Worm (Caenorhabditis elegans) whole organism, mixed stage, embryonic: ENCODE measurements around the gene aptf-4.

Experiments used
- bed-3 ChIP-seq: fragments of 200-800 bp; sonication (Bioruptor generic); optimal IDR thresholded peaks from 3 replicates; lab custom pipeline; 2018; ENCODE audit warnings: mild to moderate bottlenecking, missing genetic modification characterization, moderate library complexity, missing compliant biosample characterization
- blmp-1 ChIP-seq: fragments of 150-350 bp; optimal IDR thresholded peaks from 2 replicates; lab custom pipeline; 2014; ENCODE audit warnings: missing biosample characterization, missing genetic modification characterization
- ceh-39 ChIP-seq: fragments of 150-350 bp; optimal IDR thresholded peaks from 2 replicates; lab custom pipeline; 2014; ENCODE audit warnings: missing biosample characterization, missing genetic modification characterization
- ceh-43 ChIP-seq: fragments of 200-800 bp; sonication (Bioruptor generic); optimal IDR thresholded peaks from 2 replicates; lab custom pipeline; 2018; ENCODE audit warnings: mild to moderate bottlenecking, missing genetic modification characterization, moderate library complexity, missing compliant biosample characterization
- ces-1 ChIP-seq: fragments of 150-350 bp; optimal IDR thresholded peaks from 2 replicates; lab custom pipeline; 2014; ENCODE audit warnings: missing biosample characterization, missing genetic modification reagents, missing genetic modification characterization
- cnd-1 ChIP-seq: fragments of 200-800 bp; sonication (Bioruptor generic); optimal IDR thresholded peaks from 2 replicates; lab custom pipeline; 2018; ENCODE audit warnings: mild to moderate bottlenecking, missing genetic modification characterization, missing compliant biosample characterization
- drap-1 ChIP-seq: fragments of 200-800 bp; sonication (Bioruptor generic); optimal IDR thresholded peaks from 3 replicates; lab custom pipeline; 2018; ENCODE audit warnings: mild to moderate bottlenecking, missing genetic modification characterization, missing compliant biosample characterization
- elt-1 ChIP-seq: sonication (generic microtip); optimal IDR thresholded peaks from 2 replicates; lab custom pipeline; 2017; ENCODE audit warnings: missing genetic modification characterization, mild to moderate bottlenecking, missing compliant biosample characterization, antibody characterized with exemption, moderate library complexity, borderline replicate concordance; ENCODE audit not compliant: insufficient read depth
- elt-3 ChIP-seq: fragments of 150-350 bp; optimal IDR thresholded peaks from 2 replicates; lab custom pipeline; 2014; ENCODE audit warnings: missing biosample characterization, missing genetic modification characterization
- ham-2 ChIP-seq: fragments of 200-800 bp; sonication (Bioruptor generic); optimal IDR thresholded peaks from 2 replicates; lab custom pipeline; 2018; ENCODE audit warnings: mild to moderate bottlenecking, missing genetic modification characterization, missing compliant biosample characterization
- hlh-1 ChIP-seq: fragments of 150-350 bp; optimal IDR thresholded peaks from 2 replicates; lab custom pipeline; 2014; ENCODE audit warnings: missing biosample characterization, missing genetic modification reagents, missing genetic modification characterization
- lin-13 ChIP-seq: fragments of 150-350 bp; optimal IDR thresholded peaks from 2 replicates; lab custom pipeline; 2014; ENCODE audit warnings: missing biosample characterization, missing genetic modification characterization
- lin-32 ChIP-seq: fragments of 200-800 bp; sonication (Bioruptor generic); optimal IDR thresholded peaks from 2 replicates; lab custom pipeline; 2018; ENCODE audit warnings: mild to moderate bottlenecking, missing genetic modification characterization, missing compliant biosample characterization
- lsy-2 ChIP-seq: fragments of 150-350 bp; optimal IDR thresholded peaks from 2 replicates; lab custom pipeline; 2014; ENCODE audit warnings: missing biosample characterization, missing genetic modification characterization
- mab-5 ChIP-seq: fragments of 150-350 bp; optimal IDR thresholded peaks from 2 replicates; lab custom pipeline; 2014; ENCODE audit warnings: missing biosample characterization, missing genetic modification characterization
- mep-1 ChIP-seq: fragments of 150-350 bp; optimal IDR thresholded peaks from 2 replicates; lab custom pipeline; 2017; ENCODE audit warnings: missing biosample characterization, missing genetic modification reagents, missing genetic modification characterization, inconsistent platforms
- mls-2 ChIP-seq: sonication (generic microtip); optimal IDR thresholded peaks from 2 replicates; lab custom pipeline; 2016; ENCODE audit warnings: mild to moderate bottlenecking, missing genetic modification characterization, moderate library complexity, missing compliant biosample characterization
- nhr-12 ChIP-seq: fragments of 150-350 bp; optimal IDR thresholded peaks from 2 replicates; lab custom pipeline; 2014; ENCODE audit warnings: missing biosample characterization, missing genetic modification characterization
- nhr-2 ChIP-seq: fragments of 150-350 bp; optimal IDR thresholded peaks from 2 replicates; lab custom pipeline; 2014; ENCODE audit warnings: missing biosample characterization, missing genetic modification characterization
- nhr-237 ChIP-seq: fragments of 150-350 bp; optimal IDR thresholded peaks from 2 replicates; lab custom pipeline; 2014; ENCODE audit warnings: missing biosample characterization, missing genetic modification characterization
- nhr-28 ChIP-seq: fragments of 150-350 bp; optimal IDR thresholded peaks from 2 replicates; lab custom pipeline; 2014; ENCODE audit warnings: missing biosample characterization, missing genetic modification characterization
- nhr-76 ChIP-seq: sonication (generic microtip); optimal IDR thresholded peaks from 2 replicates; lab custom pipeline; 2017; ENCODE audit warnings: missing biosample characterization, missing genetic modification characterization
- pha-4 ChIP-seq: fragments of 150-350 bp; optimal IDR thresholded peaks from 2 replicates; lab custom pipeline; 2018; ENCODE audit warnings: missing biosample characterization, missing genetic modification reagents, missing genetic modification characterization
- sem-2 ChIP-seq: fragments of 200-800 bp; sonication (Bioruptor generic); optimal IDR thresholded peaks from 2 replicates; lab custom pipeline; 2018; ENCODE audit warnings: mild to moderate bottlenecking, missing genetic modification characterization, missing compliant biosample characterization
- snpc-4 ChIP-seq: fragments of 150-350 bp; optimal IDR thresholded peaks from 2 replicates; lab custom pipeline; 2014; ENCODE audit warnings: missing biosample characterization, missing genetic modification characterization
- tbx-8 ChIP-seq: fragments of 200-800 bp; sonication (Bioruptor generic); optimal IDR thresholded peaks from 2 replicates; lab custom pipeline; 2018; ENCODE audit warnings: mild to moderate bottlenecking, missing genetic modification characterization, moderate library complexity, missing compliant biosample characterization
- unc-39 ChIP-seq: fragments of 150-350 bp; optimal IDR thresholded peaks from 2 replicates; lab custom pipeline; 2014; ENCODE audit warnings: missing biosample characterization, missing genetic modification characterization
- unc-62 ChIP-seq: fragments of 150-350 bp; optimal IDR thresholded peaks from 2 replicates; lab custom pipeline; 2014; ENCODE audit warnings: missing biosample characterization, missing genetic modification reagents, missing genetic modification characterization
- zip-8 ChIP-seq: fragments of 150-350 bp; optimal IDR thresholded peaks from 2 replicates; lab custom pipeline; 2014; ENCODE audit warnings: missing biosample characterization, missing genetic modification characterization
- ztf-11 ChIP-seq: fragments of 150-350 bp; optimal IDR thresholded peaks from 2 replicates; lab custom pipeline; 2014; ENCODE audit warnings: missing biosample characterization, missing genetic modification characterization

aptf-4 gene

DNA sequence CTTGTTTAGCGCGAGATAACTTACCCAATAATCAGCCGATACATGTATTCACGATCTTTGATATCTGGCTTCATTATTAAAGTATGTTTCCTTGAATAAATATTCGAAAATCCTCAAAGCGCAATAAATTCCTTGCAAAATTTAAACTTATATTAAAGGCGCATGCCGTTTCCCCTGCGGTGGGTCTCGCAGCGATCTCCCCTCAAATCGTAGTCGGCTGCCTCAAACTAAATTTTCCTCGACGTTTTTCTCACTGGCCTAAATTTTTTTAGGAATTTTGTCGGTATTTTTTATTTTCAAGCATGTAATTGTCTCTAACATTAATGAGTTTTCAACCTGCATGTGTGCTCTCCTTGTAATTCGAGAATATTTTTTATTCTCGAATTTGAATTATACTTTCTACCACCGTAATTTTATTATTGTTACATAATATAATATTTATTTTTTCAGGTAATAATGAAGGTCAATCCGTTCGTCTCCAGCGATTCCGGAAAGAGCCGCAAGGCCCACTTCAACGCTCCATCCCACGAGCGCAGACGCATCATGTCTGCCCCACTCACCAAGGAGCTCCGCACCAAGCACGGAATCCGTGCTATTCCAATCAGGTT is 11.7 kb downstream of the aptf-4 start, which contains the start of the genes cpf-1 and rpl-26:
TSS of gene cpf-1 (minus strand) at position 104 of the 608 bp plus-strand sequence.
TSS of gene rpl-26 (plus strand) at position 449 of the 608 bp plus-strand sequence.
- no peak for TF ChIP-seq nhr-12 (tag; lab: Kevin White, UChicago)
- TF ChIP-seq zip-8 (tag; lab: Kevin White, UChicago): no peak
- TF ChIP-seq pha-4 (tag; lab: Kevin White, UChicago): peak; percentile 32
- TF ChIP-seq nhr-76 (tag; lab: Kevin White, UChicago): no peak
- TF ChIP-seq lin-13: no peak
- peak; percentile 1 for TF ChIP-seq hlh-1 (tag; lab: Kevin White, UChicago)
- TF ChIP-seq elt-3 (tag; lab: Kevin White, UChicago): no peak
- no peak for TF ChIP-seq ztf-11 (tag; lab: Kevin White, UChicago)
- no peak for TF ChIP-seq cnd-1 (tag; lab: Kevin White, UChicago)
- peak; percentile 54 for TF ChIP-seq nhr-237 (tag; lab: Kevin White, UChicago)
- TF ChIP-seq blmp-1: no peak
- TF ChIP-seq ces-1 (GFP tag; lab: Kevin White, UChicago): peak; percentile 49
- no peak for TF ChIP-seq unc-39 (tag; lab: Kevin White, UChicago)
- no peak for TF ChIP-seq sem-2
- TF ChIP-seq lin-32 (GFP tag; lab: Kevin White, UChicago): no peak
- peak; percentile 7 for TF ChIP-seq ceh-39 (tag; lab: Kevin White, UChicago)
- TF ChIP-seq elt-1 (tag; lab: Kevin White, UChicago): no peak
- TF ChIP-seq nhr-2 (tag; lab: Kevin White, UChicago): no peak
- no peak for TF ChIP-seq drap-1 (GFP tag; lab: Kevin White, UChicago)
- TF ChIP-seq ceh-43: no peak
- TF ChIP-seq nhr-28 (tag; lab: Kevin White, UChicago): no peak
- no peak for TF ChIP-seq bed-3 (GFP tag; lab: Kevin White, UChicago)
- no peak for TF ChIP-seq tbx-8
- peak; percentile 78 for TF ChIP-seq lsy-2 (tag; lab: Kevin White, UChicago)
- peak; percentile 74 for TF ChIP-seq mep-1 (tag; lab: Kevin White, UChicago)
- no peak for TF ChIP-seq mab-5 (tag; lab: Kevin White, UChicago)
- TF ChIP-seq, all 35 proteins: peak for 7

DNA sequence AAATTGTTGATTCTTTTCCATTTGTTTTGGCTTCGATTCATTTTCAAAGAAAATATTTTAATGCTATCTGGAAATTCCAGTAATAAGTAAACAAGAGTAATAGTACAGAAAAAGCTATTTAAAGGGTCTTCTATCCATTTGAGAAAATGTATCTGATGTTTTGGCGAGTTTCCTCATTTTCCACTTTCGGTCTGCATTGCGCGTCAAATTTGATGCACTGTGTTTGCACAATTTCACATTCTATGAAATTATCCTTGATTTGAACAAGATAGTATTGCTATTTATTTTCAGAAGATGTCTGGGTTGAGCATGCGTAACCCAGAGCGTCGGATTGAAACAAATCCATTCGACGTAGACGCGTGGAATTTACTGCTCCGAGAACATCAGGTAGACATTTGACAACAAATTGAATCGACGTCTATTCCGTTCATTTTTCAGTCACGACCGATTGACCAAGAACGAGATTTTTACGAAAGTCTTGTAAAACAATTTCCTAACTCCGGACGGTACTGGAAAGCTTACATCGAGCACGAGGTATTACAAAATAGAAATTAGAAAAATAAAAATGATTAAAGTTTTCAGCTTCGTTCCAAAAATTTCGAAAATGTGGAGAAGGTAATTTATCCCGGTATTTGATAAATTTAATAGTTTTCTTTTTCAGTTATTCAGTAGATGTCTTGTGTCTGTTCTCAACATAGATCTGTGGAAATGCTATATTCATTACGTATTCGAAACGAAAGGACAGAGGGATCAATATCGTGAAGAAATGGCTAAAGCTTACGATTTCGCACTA is 13.0 kb downstream of the aptf-4 start, which contains the start of gene suf-1:
TSS of gene suf-1 (plus strand) at position 280 of the 793 bp plus-strand sequence.
- TF ChIP-seq lsy-2 (tag; lab: Kevin White, UChicago) (peak; percentile 33), ces-1 (GFP tag; lab: Kevin White, UChicago) (peak; percentile 62), snpc-4 (tag; lab: Kevin White, UChicago) (no peak), mls-2 (tag; lab: Kevin White, UChicago) (no peak)

DNA sequence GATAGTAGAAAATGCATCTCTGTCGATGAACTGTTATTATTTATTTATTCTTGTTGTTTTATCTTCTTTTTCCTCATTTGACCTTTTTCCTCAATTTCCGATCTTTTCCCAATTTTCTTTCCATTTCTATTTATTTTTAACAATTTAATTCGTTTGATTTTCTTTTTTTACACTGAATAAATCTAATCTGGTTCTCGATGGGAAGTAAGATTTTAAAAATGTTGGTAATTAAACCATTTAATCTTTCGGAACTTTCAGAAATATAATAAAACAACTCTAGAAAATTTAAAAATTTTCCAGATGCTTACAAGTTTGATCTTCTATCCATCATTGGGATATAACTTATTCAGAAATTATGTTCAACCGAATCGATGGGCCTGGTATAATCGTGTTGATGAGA is 15.8 kb downstream of the aptf-4 start, which contains the start of gene F28C6.8:
TSS of gene F28C6.8 (plus strand) at position 301 of the 400 bp plus-strand sequence.
- no peak for TF ChIP-seq nhr-28 (tag; lab: Kevin White, UChicago)

ce11 chrII:8607662-8608061 is 16.9 kb downstream of the aptf-4 start, which contains the start of gene F28C6.10:
TSS of gene F28C6.10 (plus strand) at chrII:8607962.
- no peak for TF ChIP-seq snpc-4 (tag; lab: Kevin White, UChicago)
- no peak for TF ChIP-seq pha-4 (tag; lab: Kevin White, UChicago)
- no peak for TF ChIP-seq lsy-2 (tag; lab: Kevin White, UChicago)
- TF ChIP-seq lin-13: no peak
- TF ChIP-seq lin-32 (GFP tag; lab: Kevin White, UChicago): no peak
- no peak for TF ChIP-seq bed-3 (GFP tag; lab: Kevin White, UChicago)
- TF ChIP-seq nhr-2 (tag; lab: Kevin White, UChicago): no peak
- TF ChIP-seq unc-62 (GFP tag; lab: Kevin White, UChicago): no peak
- TF ChIP-seq ces-1 (GFP tag; lab: Kevin White, UChicago): no peak
- no peak for TF ChIP-seq zip-8 (tag; lab: Kevin White, UChicago)
- TF ChIP-seq ceh-43: no peak
- TF ChIP-seq mls-2 (tag; lab: Kevin White, UChicago): no peak
- no peak for TF ChIP-seq mep-1 (tag; lab: Kevin White, UChicago)
- TF ChIP-seq ham-2 (GFP tag; lab: Kevin White, UChicago): no peak
- no peak for TF ChIP-seq drap-1 (GFP tag; lab: Kevin White, UChicago)
